Worm (Caenorhabditis elegans): ENCODE data around the gene srz-47.

srz-47 gene

ce11 chrV:17192238-17192637 lies at the start of gene srz-47:
srz-47 (minus strand) TSS chrV:17192338.
- TF ChIP-seq elt-3 (tag; optimal IDR thresholded peaks at IDR 0.05): no peak
- no peak for TF ChIP-seq lin-15B (tag; optimal IDR thresholded peaks at IDR 0.05)
- TF ChIP-seq R02D3.7 (tag; optimal IDR thresholded peaks at IDR 0.05): no peak
- TF ChIP-seq fkh-10 (GFP tag; optimal IDR thresholded peaks at IDR 0.05): no peak
- TF ChIP-seq ceh-28 (tag; optimal IDR thresholded peaks at IDR 0.05): no peak
- no peak for TF ChIP-seq ztf-4 (tag; optimal IDR thresholded peaks at IDR 0.05)
- no peak for TF ChIP-seq nhr-11 (tag; optimal IDR thresholded peaks at IDR 0.05)
- no peak for TF ChIP-seq skn-1 (tag; optimal IDR thresholded peaks at IDR 0.05)
- no peak for TF ChIP-seq pqm-1 (tag; optimal IDR thresholded peaks at IDR 0.05)
- no peak for TF ChIP-seq ceh-82 (tag; optimal IDR thresholded peaks at IDR 0.05)
- no peak for TF ChIP-seq tbx-2 (tag; optimal IDR thresholded peaks at IDR 0.05)
- TF ChIP-seq snpc-4 (tag; optimal IDR thresholded peaks at IDR 0.05): no peak
- TF ChIP-seq unc-62 (GFP tag; optimal IDR thresholded peaks at IDR 0.05): no peak
- TF ChIP-seq aly-2 (tag; optimal IDR thresholded peaks at IDR 0.05): no peak
- TF ChIP-seq nhr-28 (tag; optimal IDR thresholded peaks at IDR 0.05): no peak

- no peak for TF ChIP-seq nhr-77 (tag; optimal IDR thresholded peaks at IDR 0.05)
- TF ChIP-seq egl-5 (tag; optimal IDR thresholded peaks at IDR 0.05): no peak
- TF ChIP-seq elt-2 (tag; optimal IDR thresholded peaks at IDR 0.05): peak; percentile 90
- TF ChIP-seq unc-39 (tag; optimal IDR thresholded peaks at IDR 0.05): no peak
- TF ChIP-seq pqm-1 (tag; optimal IDR thresholded peaks at IDR 0.05): peak; percentile 55
Measured at ce11 chrV:17241278-17241661, 49.1 kb upstream of the srz-47 start.

- peak; percentile 70 for TF ChIP-seq elt-2 (tag; optimal IDR thresholded peaks at IDR 0.05)
- TF ChIP-seq pha-4 (tag; optimal IDR thresholded peaks at IDR 0.05): peak; percentile 21
- no peak for TF ChIP-seq skn-1 (tag; optimal IDR thresholded peaks at IDR 0.05)
- TF ChIP-seq pqm-1 (tag; optimal IDR thresholded peaks at IDR 0.05): peak; percentile 22
Measured at ce11 chrV:17240579-17241277, 48.6 kb upstream of the srz-47 start.

- TF ChIP-seq aly-2 (tag; optimal IDR thresholded peaks at IDR 0.05) (no peak), pqm-1 (tag; optimal IDR thresholded peaks at IDR 0.05) (peak; percentile 77), elt-2 (tag; optimal IDR thresholded peaks at IDR 0.05) (peak; percentile 94), ZK546.5 (tag; optimal IDR thresholded peaks at IDR 0.05) (no peak)
Measured at ce11 chrV:17238799-17239198, 46.7 kb upstream of the srz-47 start, which contains the start of gene T19C9.8. T19C9.8 (plus strand) TSS chrV:17239097.

ce11 chrV:17236345-17236744 lies 44.2 kb upstream of the srz-47 start, which contains the start of gene T19C9.10:
T19C9.10 (plus strand) TSS chrV:17236592.
- TF ChIP-seq ama-1 (optimal IDR thresholded peaks at IDR 0.05) (no peak), elt-1 (tag; optimal IDR thresholded peaks at IDR 0.05) (peak; percentile 67), egl-27 (tag; optimal IDR thresholded peaks at IDR 0.05) (no peak), daf-12 (tag; optimal IDR thresholded peaks at IDR 0.05) (no peak), elt-2 (tag; optimal IDR thresholded peaks at IDR 0.05) (no peak), nhr-77 (tag; optimal IDR thresholded peaks at IDR 0.05) (no peak)

- TF ChIP-seq nhr-76 (tag; optimal IDR thresholded peaks at IDR 0.05) (no peak), ceh-16 (tag; optimal IDR thresholded peaks at IDR 0.05) (no peak), lin-39 (tag; optimal IDR thresholded peaks at IDR 0.05) (no peak), daf-12 (tag; optimal IDR thresholded peaks at IDR 0.05) (no peak), nhr-77 (tag; optimal IDR thresholded peaks at IDR 0.05) (no peak), ceh-9 (tag; optimal IDR thresholded peaks at IDR 0.05) (no peak), R02D3.7 (tag; optimal IDR thresholded peaks at IDR 0.05) (no peak), fkh-2 (tag; optimal IDR thresholded peaks at IDR 0.05) (no peak), nhr-67 (tag; optimal IDR thresholded peaks at IDR 0.05) (no peak), nhr-28 (tag; optimal IDR thresholded peaks at IDR 0.05) (no peak), ama-1 (optimal IDR thresholded peaks at IDR 0.05) (no peak), aly-2 (tag; optimal IDR thresholded peaks at IDR 0.05) (no peak), ztf-4 (tag; optimal IDR thresholded peaks at IDR 0.05) (no peak), fos-1 (tag; optimal IDR thresholded peaks at IDR 0.05) (no peak), pqm-1 (tag; optimal IDR thresholded peaks at IDR 0.05) (no peak), nhr-11 (tag; optimal IDR thresholded peaks at IDR 0.05) (no peak)
Measured at ce11 chrV:17232403-17232802, 40.3 kb upstream of the srz-47 start.
